Fruit fly (Drosophila melanogaster): Measurements from ENCODE around the gene CG15385.
A peak's percentile ranks its signal among the peaks of the same experiment; 100 is the strongest.

The CG15385 gene

DNA sequence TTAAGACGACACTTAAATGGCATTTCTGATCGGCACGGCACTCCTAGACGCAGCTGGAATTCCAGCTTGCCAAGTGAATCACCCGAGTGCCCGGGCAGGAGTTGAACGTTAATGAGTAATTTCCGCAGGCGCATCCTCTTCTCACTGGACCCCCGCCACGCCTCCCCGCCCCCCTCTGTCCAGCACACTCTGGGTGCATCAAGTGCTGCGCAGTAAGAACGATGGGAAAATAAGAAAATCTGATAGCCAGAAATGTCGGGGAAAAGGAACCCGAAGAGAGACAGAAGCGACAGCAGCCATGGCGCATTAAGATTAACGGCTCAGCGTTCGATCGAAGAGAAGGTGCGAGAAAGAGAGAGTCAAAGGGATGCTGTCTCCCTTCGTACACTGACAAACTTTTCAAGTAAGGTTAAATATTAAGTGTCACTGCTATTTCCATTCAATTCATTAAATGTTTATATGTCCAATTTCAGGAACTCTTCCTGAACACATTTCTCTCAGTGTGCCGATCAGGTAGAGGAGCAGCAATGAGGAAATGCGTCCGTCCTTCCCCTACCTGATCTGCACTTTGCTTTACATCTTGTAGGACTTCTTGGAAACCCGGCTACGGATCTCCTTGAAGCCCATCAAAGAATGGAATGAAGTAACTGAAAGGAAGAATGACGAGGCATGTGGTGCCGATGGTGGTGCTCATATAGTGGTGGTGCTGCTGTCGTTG is 47.7 kb downstream of the CG15385 start (continued):
- TF ChIP-seq Asciz (GFP tag; optimal IDR thresholded peaks at IDR 0.05) (peak; percentile 39), CG11456 (GFP tag; IDR thresholded peaks at IDR 0.05) (no peak), nerfin-1 (tag; optimal IDR thresholded peaks at IDR 0.05) (peak; percentile 57), gsb (GFP tag; IDR thresholded peaks at IDR 0.05) (no peak), CG15601 (tag; optimal IDR thresholded peaks at IDR 0.05) (peak; percentile 72), Atf6 (GFP tag; IDR thresholded peaks at IDR 0.05) (no peak), C15 (GFP tag; IDR thresholded peaks at IDR 0.05) (no peak), CG7556 (GFP tag; optimal IDR thresholded peaks at IDR 0.05) (peak; percentile 56), exex (tag; optimal IDR thresholded peaks at IDR 0.05) (no peak), CG30020 (tag; optimal IDR thresholded peaks at IDR 0.05) (peak; percentile 21), Dbx (GFP tag; IDR thresholded peaks at IDR 0.05) (no peak), CG10431 (GFP tag; optimal IDR thresholded peaks at IDR 0.05) (no peak), kni (GFP tag; optimal IDR thresholded peaks at IDR 0.05) (peak; percentile 94), chm (GFP tag; IDR thresholded peaks at IDR 0.05) (peak; percentile 79; the same call in 1 of the 2 replicates), pnt (GFP tag; optimal IDR thresholded peaks at IDR 0.05) (peak; percentile 65), zen (tag; optimal IDR thresholded peaks at IDR 0.05) (peak; percentile 96), NK7.1 (GFP tag; optimal IDR thresholded peaks at IDR 0.05) (no peak), Trl (optimal IDR thresholded peaks at IDR 0.05) (peak in 1 of 2 experiments; percentile 20), Trl (GFP tag; optimal IDR thresholded peaks at IDR 0.05) (peak; percentile 82), ro (GFP tag; IDR thresholded peaks at IDR 0.05) (no peak), CG2129 (GFP tag; IDR thresholded peaks at IDR 0.05; ENCODE audit: partially characterized antibody) (no peak), CG5180 (GFP tag; optimal IDR thresholded peaks at IDR 0.05) (no peak), CG8478 (optimal IDR thresholded peaks at IDR 0.05) (no peak), CG13296 (GFP tag; optimal IDR thresholded peaks at IDR 0.05) (no peak), CG4360 (GFP tag; IDR thresholded peaks at IDR 0.05) (peak; percentile 63), Stat92E (GFP tag; optimal IDR thresholded peaks at IDR 0.05) (peak in 1 of 3 experiments; percentile 94), grn (GFP tag; optimal IDR thresholded peaks at IDR 0.05) (peak; percentile 42), CG30431 (GFP tag; optimal IDR thresholded peaks at IDR 0.05) (peak; percentile 66), ftz-f1 (GFP tag; optimal IDR thresholded peaks at IDR 0.05) (no peak), insv (GFP tag; optimal IDR thresholded peaks at IDR 0.05) (peak in 1 of 2 experiments; percentile 32), CG1647 (GFP tag; optimal IDR thresholded peaks at IDR 0.05) (no peak), Ada2b (GFP tag; IDR thresholded peaks at IDR 0.05) (peak; percentile 44; the same call in 1 of the 2 replicates), CG1529 (GFP tag; optimal IDR thresholded peaks at IDR 0.05) (peak; percentile 48), dm (GFP tag; optimal IDR thresholded peaks at IDR 0.05) (peak; percentile 71), Mrtf (GFP tag; IDR thresholded peaks at IDR 0.05) (no peak), tin (GFP tag; optimal IDR thresholded peaks at IDR 0.05) (peak; percentile 66), trem (tag; optimal IDR thresholded peaks at IDR 0.05) (peak; percentile 78), CG12219 (GFP tag; optimal IDR thresholded peaks at IDR 0.05) (peak; percentile 61), maf-S (GFP tag; optimal IDR thresholded peaks at IDR 0.05) (peak; percentile 17), nom (GFP tag; optimal IDR thresholded peaks at IDR 0.05) (peak; percentile 95), Abd-B (GFP tag; optimal IDR thresholded peaks at IDR 0.05) (peak; percentile 27), abd-A (tag; optimal IDR thresholded peaks at IDR 0.05) (no peak), CG10462 (GFP tag; optimal IDR thresholded peaks at IDR 0.05) (peak; percentile 63), dimm (GFP tag; IDR thresholded peaks at IDR 0.05) (no peak), Taf1 (GFP tag; IDR thresholded peaks at IDR 0.05) (no peak), Mes4 (GFP tag; optimal IDR thresholded peaks at IDR 0.05) (peak; percentile 56), usp (GFP tag; optimal IDR thresholded peaks at IDR 0.05) (no peak), klu (GFP tag; IDR thresholded peaks at IDR 0.05) (no peak), CG14860 (GFP tag; IDR thresholded peaks at IDR 0.05; ENCODE audit: partially characterized antibody) (no peak), sima (GFP tag; optimal IDR thresholded peaks at IDR 0.05) (no peak), CG13123 (GFP tag; optimal IDR thresholded peaks at IDR 0.05) (peak; percentile 34)
